Worm (Caenorhabditis elegans): ENCODE data around the gene F55C5.10.
A peak's percentile ranks its signal among the peaks of the same experiment; 100 is the strongest.

F55C5.10 gene

DNA sequence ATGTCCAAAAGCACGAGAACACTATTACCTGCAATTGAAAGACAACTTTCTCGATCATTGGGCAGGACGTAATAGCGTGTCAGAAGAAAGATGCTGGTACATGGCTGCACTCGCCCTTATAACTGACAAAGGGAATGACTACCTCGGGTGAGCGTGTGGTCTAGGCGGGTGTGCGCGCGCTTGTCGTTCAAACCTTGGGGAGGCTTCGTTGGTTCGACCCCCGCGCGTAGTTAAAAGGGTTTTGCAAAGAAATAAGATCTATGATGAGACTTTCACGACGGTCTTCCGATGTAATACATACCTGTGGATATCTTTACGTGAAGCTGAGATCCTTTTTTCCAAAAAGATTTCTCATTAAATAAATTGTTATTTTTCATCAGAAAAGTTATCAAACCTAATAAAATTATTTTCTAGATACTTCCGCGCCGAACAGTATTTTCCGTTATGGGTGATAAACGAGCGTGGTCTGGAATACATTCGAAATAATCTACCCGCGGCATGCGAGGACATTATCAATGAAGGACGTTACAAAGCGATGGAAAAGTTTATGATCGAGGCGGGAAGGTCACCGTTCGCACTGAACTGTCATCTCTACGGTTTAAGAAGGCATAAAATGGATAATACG is 20.3 kb downstream of the F55C5.10 start (continued):
- TF ChIP-seq daf-16 (GFP tag; optimal IDR thresholded peaks at IDR 0.05) (peak; percentile 96 to 98), daf-16 (tag; optimal IDR thresholded peaks at IDR 0.05) (peak; percentile 81), zip-11 (GFP tag; IDR thresholded peaks at IDR 0.05) (peak; percentile 94), dmd-6 (GFP tag; IDR thresholded peaks at IDR 0.05) (peak; percentile 88), nhr-237 (tag; optimal IDR thresholded peaks at IDR 0.05) (no peak), dmd-9 (GFP tag; IDR thresholded peaks at IDR 0.05) (peak; percentile 96), ceh-44 (GFP tag; IDR thresholded peaks at IDR 0.05) (peak; percentile 98), Y48G9A.11 (GFP tag; IDR thresholded peaks at IDR 0.05) (peak; percentile 96), zfp-3 (GFP tag; conservative IDR thresholded peaks at IDR 0.05) (peak; percentile 94), ceh-82 (tag; optimal IDR thresholded peaks at IDR 0.05) (no peak), Y5F2A.4 (GFP tag; optimal IDR thresholded peaks at IDR 0.05) (peak; percentile 98), lin-15B (tag; optimal IDR thresholded peaks at IDR 0.05) (no peak), mdl-1 (tag; optimal IDR thresholded peaks at IDR 0.05) (peak; percentile 13 to 49), pqm-1 (tag; optimal IDR thresholded peaks at IDR 0.05) (no peak), lin-38 (GFP tag; IDR thresholded peaks at IDR 0.05) (peak; percentile 93), arid-1 (GFP tag; conservative IDR thresholded peaks at IDR 0.05) (peak; percentile 99), zag-1 (tag; optimal IDR thresholded peaks at IDR 0.05) (peak; percentile 26), dmd-8 (GFP tag; IDR thresholded peaks at IDR 0.05) (peak; percentile 100), lin-1 (GFP tag; IDR thresholded peaks at IDR 0.05) (peak; percentile 98), F37D6.2 (tag; optimal IDR thresholded peaks at IDR 0.05) (peak; percentile 89), aha-1 (tag) (peak; percentile 93), ces-1 (GFP tag; optimal IDR thresholded peaks at IDR 0.05) (peak; percentile 55), ztf-11 (tag; optimal IDR thresholded peaks at IDR 0.05) (peak; percentile 49), hif-1 (tag; optimal IDR thresholded peaks at IDR 0.05) (peak; percentile 76 to 81), F44E2.7 (GFP tag; IDR thresholded peaks at IDR 0.05) (peak; percentile 100), egl-43 (GFP tag; IDR thresholded peaks at IDR 0.05) (peak; percentile 100), unc-39 (tag; optimal IDR thresholded peaks at IDR 0.05) (no peak), rbr-2 (tag; optimal IDR thresholded peaks at IDR 0.05) (peak; percentile 94), attf-4 (tag; optimal IDR thresholded peaks at IDR 0.05) (peak; percentile 83)

DNA sequence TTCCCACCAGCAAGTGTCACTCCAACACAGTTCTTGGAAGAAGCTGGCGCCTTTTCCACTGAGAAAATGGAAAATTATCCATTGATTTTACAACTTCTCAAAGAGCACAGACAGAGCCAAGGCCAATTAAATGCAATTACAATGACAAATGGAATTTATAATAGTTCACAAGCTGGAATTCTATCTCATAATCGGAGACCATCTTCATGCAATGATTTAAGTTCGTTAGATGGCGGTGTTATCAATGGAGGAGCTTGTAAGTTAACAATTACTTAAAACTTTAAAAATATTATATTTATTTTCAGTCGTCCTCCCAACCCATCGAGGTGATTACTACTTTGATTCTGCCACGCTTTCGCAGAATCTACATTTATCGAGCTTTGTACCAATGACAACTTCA is 22.4 kb downstream of the F55C5.10 start:
- no peak for TF ChIP-seq lim-7 (GFP tag; IDR thresholded peaks at IDR 0.05)
- TF ChIP-seq jun-1 (tag; optimal IDR thresholded peaks at IDR 0.05), result no peak
- no peak for TF ChIP-seq Y75B8A.6 (GFP tag; IDR thresholded peaks at IDR 0.05)

DNA sequence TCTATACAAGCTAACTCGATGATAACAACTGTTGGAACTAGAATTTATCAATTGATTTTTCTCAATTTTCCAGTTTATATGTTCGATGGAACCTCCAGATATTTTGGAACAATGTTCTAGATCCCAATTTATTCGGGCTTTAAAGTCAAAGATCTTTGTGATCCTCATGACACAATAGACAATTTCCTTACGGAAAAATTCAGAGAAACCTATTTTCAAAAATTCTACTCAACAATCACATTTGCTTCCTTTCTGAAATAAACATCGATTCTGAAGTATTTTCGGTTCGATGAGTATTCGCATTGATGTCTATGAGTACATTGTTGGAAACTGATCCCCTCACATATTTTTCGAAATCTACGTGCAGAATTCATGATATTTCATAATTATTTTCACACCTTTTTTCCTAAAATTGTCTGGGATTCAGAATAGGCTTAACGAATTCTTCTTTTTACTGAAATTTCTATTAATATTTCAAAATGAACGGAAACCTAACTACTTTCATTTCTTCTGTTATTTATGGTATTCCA is 23.8 kb downstream of the F55C5.10 start, which contains the start of gene srg-45:
Gene srg-45, plus strand, starts transcription at position 480 of the 530 bp plus-strand sequence.
- TF ChIP-seq unc-39 (tag; optimal IDR thresholded peaks at IDR 0.05), result no peak
- peak in 1 of 2 experiments; percentile 48 for TF ChIP-seq unc-62 (GFP tag; optimal IDR thresholded peaks at IDR 0.05 in 1 of 2)
- no peak for TF ChIP-seq unc-62 (tag; optimal IDR thresholded peaks at IDR 0.05)
- TF ChIP-seq zfp-3 (GFP tag; conservative IDR thresholded peaks at IDR 0.05), result 0 out of 2 replicates have a peak, but pooled peaks have one; percentile 47
- TF ChIP-seq aha-1 (tag), result peak; percentile 69
- TF ChIP-seq mep-1 (tag; optimal IDR thresholded peaks at IDR 0.05), result peak; percentile 31

DNA sequence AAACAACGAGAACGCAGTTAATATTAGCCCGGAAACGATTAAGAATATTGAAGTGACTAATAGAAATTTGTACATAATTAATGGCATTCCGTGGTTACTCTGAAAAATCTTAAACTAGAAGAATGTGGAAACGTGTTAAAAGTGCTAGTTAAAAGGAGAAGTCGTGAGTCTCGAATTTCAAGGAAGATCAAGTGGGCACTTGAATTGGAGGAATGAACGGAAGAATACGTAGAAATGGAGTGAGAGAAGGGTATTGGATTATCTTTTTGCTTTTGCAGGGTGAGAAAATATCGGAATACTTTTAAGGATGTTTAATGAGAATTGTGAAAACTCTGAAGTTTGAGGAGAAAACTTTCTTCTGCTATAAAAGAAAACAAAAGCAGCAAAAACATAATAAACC is 27.0 kb downstream of the F55C5.10 start, which contains the start of gene hpo-30:
Gene hpo-30, minus strand, starts transcription at position 101 of the 400 bp plus-strand sequence.
- TF ChIP-seq D1046.2 (GFP tag; IDR thresholded peaks at IDR 0.05), result no peak
- no peak for TF ChIP-seq hif-1 (tag; optimal IDR thresholded peaks at IDR 0.05)
- TF ChIP-seq ceh-44 (GFP tag; IDR thresholded peaks at IDR 0.05), result no peak
- no peak for TF ChIP-seq spr-3 (GFP tag; optimal IDR thresholded peaks at IDR 0.05)
- no peak for TF ChIP-seq ctbp-1 (GFP tag; IDR thresholded peaks at IDR 0.05)
- no peak for TF ChIP-seq skn-1 (tag; optimal IDR thresholded peaks at IDR 0.05)
- TF ChIP-seq ZK337.2 (GFP tag; IDR thresholded peaks at IDR 0.05), result no peak
- TF ChIP-seq F37D6.2 (tag; optimal IDR thresholded peaks at IDR 0.05), result no peak
- TF ChIP-seq Y5F2A.4 (GFP tag; optimal IDR thresholded peaks at IDR 0.05), result no peak
- no peak for TF ChIP-seq lsy-2 (tag; optimal IDR thresholded peaks at IDR 0.05)
- no peak for TF ChIP-seq pha-4 (GFP tag; IDR thresholded peaks at IDR 0.05)
- TF ChIP-seq pha-4 (tag; optimal IDR thresholded peaks at IDR 0.05), result no peak
- no peak for TF ChIP-seq dmd-6 (GFP tag; IDR thresholded peaks at IDR 0.05)
- TF ChIP-seq mes-2 (tag; optimal IDR thresholded peaks at IDR 0.05; ENCODE audit: poor library complexity, severe bottlenecking), result no peak
- no peak for TF ChIP-seq lin-39 (tag; optimal IDR thresholded peaks at IDR 0.05)
- TF ChIP-seq zip-11 (GFP tag; IDR thresholded peaks at IDR 0.05), result no peak
- TF ChIP-seq F49E8.2 (tag; optimal IDR thresholded peaks at IDR 0.05; ENCODE audit: borderline replicate concordance), result no peak
- TF ChIP-seq zip-2 (tag; optimal IDR thresholded peaks at IDR 0.05), result no peak
